Worm (Caenorhabditis elegans): ENCODE results near the gene ergi-1.

ergi-1 gene

DNA sequence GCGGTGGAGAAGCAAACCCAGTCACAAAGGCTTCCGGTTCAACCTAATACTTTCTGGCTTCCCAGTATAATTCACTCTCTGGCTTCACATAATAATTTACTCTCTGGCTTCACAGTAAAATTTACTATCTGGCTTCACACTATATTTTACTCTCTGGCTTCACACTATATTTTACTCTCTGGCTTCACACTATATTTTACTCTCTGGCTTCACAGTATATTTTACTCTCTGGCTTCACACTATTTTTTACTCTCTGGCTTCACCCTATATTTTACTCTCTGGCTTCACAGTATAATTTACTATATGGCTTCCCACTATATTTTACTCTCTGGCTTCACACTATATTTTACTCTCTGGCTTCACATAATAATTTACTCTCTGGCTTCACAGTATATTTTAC is 21.8 kb upstream of the ergi-1 start:
- 0 out of 2 replicates have a peak, but pooled peaks have one; percentile 7 for TF ChIP-seq set-16 (GFP tag; IDR thresholded peaks at IDR 0.05)

DNA sequence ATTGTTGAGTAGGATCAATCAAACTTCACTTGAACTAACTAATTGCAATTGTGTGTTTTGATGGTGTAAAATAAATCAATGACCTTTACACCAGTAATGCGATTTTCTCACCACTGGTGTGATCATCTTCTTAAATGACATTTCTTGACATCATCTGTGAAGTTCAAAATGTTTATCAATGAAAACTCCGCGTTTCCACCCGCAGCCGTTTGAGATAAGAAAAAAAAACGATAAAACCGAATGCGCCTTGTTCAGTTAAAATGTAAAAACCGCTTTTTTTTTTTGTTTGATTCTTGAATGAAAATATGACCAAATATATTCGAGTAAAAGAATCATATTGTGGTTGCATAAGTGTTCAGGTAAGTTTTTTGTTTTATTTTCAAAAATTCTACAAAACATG is 16.5 kb upstream of the ergi-1 start, which contains the start of gene Y102A11A.1:
Gene Y102A11A.1, plus strand, starts transcription at position 223 of the 400 bp plus-strand sequence.
- TF ChIP-seq daf-16 (GFP tag; optimal IDR thresholded peaks at IDR 0.05) (no peak), daf-16 (tag; optimal IDR thresholded peaks at IDR 0.05) (peak; percentile 56), dve-1 (tag; optimal IDR thresholded peaks at IDR 0.05; ENCODE audit: insufficient read depth) (peak; percentile 21), pqm-1 (tag; optimal IDR thresholded peaks at IDR 0.05) (peak; percentile 64), mdt-29 (GFP tag; IDR thresholded peaks at IDR 0.05) (no peak), dmd-6 (GFP tag; IDR thresholded peaks at IDR 0.05) (peak; percentile 16; the same call in 1 of the 2 replicates)

DNA sequence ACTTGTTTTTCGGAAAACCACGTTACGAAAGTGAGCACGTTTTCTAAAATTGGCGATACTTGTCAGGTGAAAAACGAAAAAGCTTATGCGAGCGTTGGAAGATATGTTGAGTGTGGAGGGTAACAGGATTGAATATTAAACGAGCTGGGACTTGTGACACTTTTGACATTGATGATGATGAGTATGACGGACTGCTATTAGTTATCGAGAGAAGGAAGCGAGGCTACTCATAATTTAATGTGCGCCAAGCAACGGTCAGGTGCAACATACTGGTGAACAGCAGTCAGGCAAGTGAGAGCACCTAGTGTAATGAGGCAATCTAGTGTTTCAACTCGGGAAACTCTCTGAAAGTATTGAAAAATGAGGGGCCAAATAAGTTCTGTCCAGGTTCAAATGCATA is 15.1 kb upstream of the ergi-1 start:
- TF ChIP-seq sdz-12 (GFP tag; optimal IDR thresholded peaks at IDR 0.05) (no peak), lin-29 (GFP tag; IDR thresholded peaks at IDR 0.05) (no peak), unc-62 (GFP tag; optimal IDR thresholded peaks at IDR 0.05 in 1 of 2) (peak in 1 of 2 experiments; percentile 96), unc-62 (tag; optimal IDR thresholded peaks at IDR 0.05) (no peak)

DNA sequence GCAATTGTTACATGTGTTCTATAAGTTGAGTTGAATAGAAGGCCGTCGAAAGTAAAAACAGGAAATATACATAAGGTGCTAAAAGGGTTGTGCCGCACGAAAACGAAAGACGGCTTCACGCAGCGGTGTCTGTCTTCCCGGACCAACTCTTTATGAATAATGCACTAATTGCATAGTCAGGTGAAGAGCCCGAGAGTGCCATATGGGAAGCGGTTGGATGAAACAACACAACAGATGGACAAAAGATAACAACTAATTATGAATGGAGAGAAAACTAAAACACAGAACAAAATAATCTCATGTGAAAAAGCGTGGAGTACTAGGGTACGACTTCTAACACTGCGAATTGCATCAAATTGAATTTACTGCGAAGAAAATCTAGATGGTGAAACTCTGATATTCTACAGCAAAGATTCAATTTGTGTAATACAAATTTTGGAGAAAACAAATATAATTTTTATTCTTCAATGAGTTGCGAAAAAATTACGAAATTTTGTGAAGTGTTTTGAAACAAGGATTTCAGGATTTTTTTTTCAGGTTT is 13.9 kb upstream of the ergi-1 start:
- TF ChIP-seq fkh-10 (GFP tag; optimal IDR thresholded peaks at IDR 0.05) (peak; percentile 28), spr-3 (GFP tag; optimal IDR thresholded peaks at IDR 0.05) (no peak)

- TF ChIP-seq mdl-1 (tag; optimal IDR thresholded peaks at IDR 0.05) (no peak), php-3 (GFP tag; IDR thresholded peaks at IDR 0.05) (no peak), set-16 (GFP tag; IDR thresholded peaks at IDR 0.05) (no peak), jun-1 (tag; optimal IDR thresholded peaks at IDR 0.05) (no peak), daf-12 (tag; optimal IDR thresholded peaks at IDR 0.05) (no peak), Y105C5A.15 (GFP tag; IDR thresholded peaks at IDR 0.05) (no peak), sdz-12 (GFP tag; optimal IDR thresholded peaks at IDR 0.05) (no peak), spr-3 (GFP tag; optimal IDR thresholded peaks at IDR 0.05) (no peak), F44E2.7 (GFP tag; IDR thresholded peaks at IDR 0.05) (no peak), unc-62 (GFP tag; optimal IDR thresholded peaks at IDR 0.05 in 1 of 2) (peak in 1 of 2 experiments; percentile 88), unc-62 (tag; optimal IDR thresholded peaks at IDR 0.05) (no peak), aha-1 (tag) (peak; percentile 53), lin-38 (GFP tag; IDR thresholded peaks at IDR 0.05) (no peak), nhr-102 (tag; optimal IDR thresholded peaks at IDR 0.05) (no peak), ceh-82 (tag; optimal IDR thresholded peaks at IDR 0.05) (no peak), ceh-44 (GFP tag; IDR thresholded peaks at IDR 0.05) (no peak), lir-3 (tag; optimal IDR thresholded peaks at IDR 0.05) (no peak), attf-4 (tag; optimal IDR thresholded peaks at IDR 0.05) (no peak), F26F4.8 (GFP tag; conservative IDR thresholded peaks at IDR 0.05) (no peak)
Observed at ce11 chrX:2047208-2047946, 12.3 kb upstream of the ergi-1 start.

DNA sequence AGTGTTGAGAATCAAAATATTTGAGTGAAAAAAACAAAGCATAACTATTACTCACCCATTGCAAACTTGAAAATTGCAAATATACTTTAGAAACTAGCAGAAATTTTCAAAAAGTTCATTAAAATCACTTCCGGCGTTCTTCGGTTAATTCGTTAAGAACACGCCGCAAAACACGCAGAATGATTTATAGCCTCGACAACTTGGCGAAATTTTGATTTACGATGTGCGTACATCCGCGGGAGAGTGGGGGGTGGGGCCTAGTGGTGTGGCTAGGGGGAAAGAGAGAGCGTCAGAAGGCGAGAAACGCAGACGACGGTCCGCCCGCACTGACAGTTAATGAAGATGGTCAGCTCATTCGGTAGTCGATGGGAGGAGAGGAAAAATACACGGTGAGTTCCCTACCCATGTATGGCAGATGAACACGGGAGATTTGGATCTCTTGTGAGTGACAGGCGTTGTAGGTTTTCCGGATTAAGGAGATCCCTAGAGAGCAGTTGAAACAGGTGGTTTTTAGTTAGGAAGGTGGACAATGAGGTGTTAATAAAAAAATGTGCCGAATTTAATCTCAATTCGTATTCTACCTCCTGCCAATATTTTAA is 11.2 kb upstream of the ergi-1 start, which contains the start of gene igcm-4:
Gene igcm-4, minus strand, starts transcription at position 237 of the 599 bp plus-strand sequence.
- TF ChIP-seq daf-8 (GFP tag; IDR thresholded peaks at IDR 0.05) (no peak), T26A8.4 (GFP tag; IDR thresholded peaks at IDR 0.05) (no peak), lin-39 (tag; optimal IDR thresholded peaks at IDR 0.05) (no peak), F26F4.8 (GFP tag; conservative IDR thresholded peaks at IDR 0.05) (no peak), aly-2 (tag; optimal IDR thresholded peaks at IDR 0.05) (no peak), daf-16 (GFP tag; optimal IDR thresholded peaks at IDR 0.05) (no peak), daf-16 (tag; optimal IDR thresholded peaks at IDR 0.05) (no peak), ceh-62 (tag; optimal IDR thresholded peaks at IDR 0.05) (no peak), ceh-28 (tag; optimal IDR thresholded peaks at IDR 0.05) (no peak), ceh-20 (GFP tag; IDR thresholded peaks at IDR 0.05) (peak; percentile 46; the same call in 1 of the 2 replicates), nhr-10 (tag; optimal IDR thresholded peaks at IDR 0.05) (no peak), nhr-6 (tag; optimal IDR thresholded peaks at IDR 0.05) (no peak), madf-9 (GFP tag; conservative IDR thresholded peaks at IDR 0.05) (no peak), unc-62 (GFP tag; optimal IDR thresholded peaks at IDR 0.05 in 1 of 2) (peak in 1 of 2 experiments; percentile 46), unc-62 (tag; optimal IDR thresholded peaks at IDR 0.05) (no peak), nhr-76 (tag; optimal IDR thresholded peaks at IDR 0.05) (no peak), madf-5 (GFP tag; IDR thresholded peaks at IDR 0.05) (no peak)
